Fruit fly (Drosophila melanogaster): Measurements from ENCODE around the gene CG18788.

DNA sequence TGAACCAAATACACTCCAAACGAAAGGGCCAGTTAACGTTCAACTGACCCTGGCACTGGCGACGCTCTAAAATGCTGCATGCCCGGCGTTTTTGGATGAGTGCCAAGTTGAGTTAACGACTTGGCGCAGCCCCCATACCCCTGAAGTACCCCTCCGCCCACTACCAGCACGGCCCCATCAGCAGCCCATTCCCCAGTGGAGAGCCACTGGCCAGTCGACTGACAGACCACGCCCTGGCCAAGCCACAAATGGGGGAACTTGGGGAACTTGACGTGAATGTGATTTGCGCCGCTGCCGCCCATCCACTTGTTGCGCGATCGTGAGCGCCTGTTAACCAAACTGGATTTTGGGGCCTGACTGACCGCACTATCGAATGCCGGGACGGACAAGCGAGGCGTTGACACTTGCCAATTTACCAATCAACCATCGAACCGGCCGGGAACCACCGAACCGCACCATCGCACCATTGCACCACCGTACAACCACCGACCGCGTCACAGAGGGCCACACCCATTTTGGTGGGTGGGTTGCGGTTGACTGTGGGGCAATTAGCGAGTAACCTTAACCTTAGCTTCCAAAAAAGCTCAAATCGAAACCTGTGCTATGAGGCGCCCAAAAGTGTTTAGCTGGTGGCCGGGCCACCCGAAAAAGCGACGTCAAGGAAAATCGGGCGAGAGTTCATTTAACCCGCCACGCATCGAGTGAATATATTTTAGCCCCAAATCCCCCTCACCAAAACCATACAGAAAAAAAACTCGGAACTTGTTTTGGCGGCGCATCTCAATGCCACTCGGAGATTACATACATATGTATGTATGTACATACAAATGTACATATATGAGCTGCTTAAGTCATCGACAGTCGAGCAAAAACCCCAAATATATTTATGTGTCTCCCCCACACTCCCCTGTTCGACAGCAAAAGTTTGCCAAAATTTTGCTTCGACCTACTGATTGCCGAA is 28.3 kb upstream of the CG18788 start:
- TF ChIP-seq Dll (optimal IDR thresholded peaks at IDR 0.05), result peak; percentile 73
- TF ChIP-seq EcR (GFP tag; optimal IDR thresholded peaks at IDR 0.05), result peak; percentile 81 to 82
- TF ChIP-seq CG8478 (optimal IDR thresholded peaks at IDR 0.05), result no peak
- no peak for TF ChIP-seq psq (optimal IDR thresholded peaks at IDR 0.05)
- no peak for TF ChIP-seq usp (GFP tag; optimal IDR thresholded peaks at IDR 0.05)
- TF ChIP-seq pan (optimal IDR thresholded peaks at IDR 0.05), result no peak
